Worm (Caenorhabditis elegans) whole organism, early embryonic: ENCODE results near the gene rpa-1.

ENCODE experiments used
- B0310.2 ChIP-seq: sonication (generic microtip); optimal IDR thresholded peaks from 2 replicates; lab custom pipeline; 2016; ENCODE audit warnings: mild to moderate bottlenecking, missing genetic modification characterization, missing compliant biosample characterization
- F13C5.2 ChIP-seq: sonication (generic microtip); optimal IDR thresholded peaks from 2 replicates; lab custom pipeline; 2017; ENCODE audit warnings: mild to moderate bottlenecking, missing genetic modification characterization, inconsistent platforms, missing compliant biosample characterization
- aly-1 ChIP-seq: sonication (generic microtip); optimal IDR thresholded peaks from 2 replicates; lab custom pipeline; 2016; ENCODE audit warnings: missing genetic modification characterization, missing compliant biosample characterization
- ama-1 ChIP-seq: fragments of 150-350 bp; optimal IDR thresholded peaks from 2 replicates; lab custom pipeline; 2014
- hmbx-1 ChIP-seq: sonication (generic microtip); optimal IDR thresholded peaks from 2 replicates; lab custom pipeline; 2016; ENCODE audit warnings: mild to moderate bottlenecking, missing genetic modification characterization, missing compliant biosample characterization
- pes-1 ChIP-seq: fragments of 200-800 bp; sonication (Bioruptor generic); IDR thresholded peaks from 2 replicates; pipeline ENCODE4 v1.3.6; 2022; ENCODE audit warnings: missing genetic modification reagents, missing genetic modification characterization, missing compliant biosample characterization
- sea-1 ChIP-seq: fragments of 200-800 bp; sonication (Bioruptor generic); conservative IDR thresholded peaks from 2 replicates; pipeline ENCODE4 v1.3.6; 2022; ENCODE audit warnings: missing genetic modification characterization, missing compliant biosample characterization
- tbx-37 ChIP-seq: fragments of 200-800 bp; sonication (Bioruptor generic); conservative IDR thresholded peaks from 2 replicates; pipeline ENCODE4 v1.3.6; 2022; ENCODE audit warnings: missing genetic modification reagents, missing genetic modification characterization, missing compliant biosample characterization

ce11 chrII:7636941-7637340 lies 27.4 kb upstream of the rpa-1 start:
- TF ChIP-seq B0310.2 (no peak), tbx-37 (no peak), aly-1 (tag; lab: Kevin White, UChicago) (no peak), pes-1 (GFP tag; lab: Robert Waterston, UW) (no peak), ama-1 (lab: Kevin White, UChicago) (no peak), F13C5.2 (no peak), hmbx-1 (tag; lab: Kevin White, UChicago) (no peak), sea-1 (GFP tag; lab: Robert Waterston, UW) (no peak)
